Worm (Caenorhabditis elegans) whole organism, L1 larva: ENCODE measurements around the gene srx-48.

ENCODE experiments used
- ceh-63 ChIP-seq: fragments of 200-800 bp; sonication (Bioruptor generic); optimal IDR thresholded peaks from 2 replicates; lab custom pipeline; 2018; ENCODE audit warnings: mild to moderate bottlenecking, missing genetic modification characterization, missing compliant biosample characterization
- ceh-8 ChIP-seq: fragments of 200-800 bp; sonication (Bioruptor generic); optimal IDR thresholded peaks from 2 replicates; lab custom pipeline; 2018; ENCODE audit warnings: mild to moderate bottlenecking, missing genetic modification characterization, moderate library complexity, missing compliant biosample characterization
- ceh-90 ChIP-seq: sonication (generic microtip); optimal IDR thresholded peaks from 2 replicates; lab custom pipeline; 2016; ENCODE audit warnings: missing genetic modification characterization, missing compliant biosample characterization
- dsc-1 ChIP-seq: sonication (generic microtip); optimal IDR thresholded peaks from 2 replicates; lab custom pipeline; 2016; ENCODE audit warnings: mild to moderate bottlenecking, missing genetic modification characterization, missing compliant biosample characterization
- efl-1 ChIP-seq, 4 experiments: fragments of 150-350 bp; optimal IDR thresholded peaks in 3 of 4; peaks in 1 of 4; 1 replicate in 1 of 4; 2 replicates in 3 of 4; lab custom pipeline; 2014; ENCODE audit warnings: missing biosample characterization in 2 of 4, missing genetic modification characterization in 2 of 4, missing genetic modification reagents in 2 of 4
- elt-2 ChIP-seq: sonication (generic microtip); optimal IDR thresholded peaks from 2 replicates; lab custom pipeline; 2016; ENCODE audit warnings: missing genetic modification characterization, mild to moderate bottlenecking, inconsistent platforms, missing compliant biosample characterization, missing genetic modification reagents
- elt-3 ChIP-seq, 6 experiments: fragments of 150-350 bp in 1 of 6; sonication (generic microtip); optimal IDR thresholded peaks; 2 replicates each; lab custom pipeline; 2017 to 2018; ENCODE audit warnings: missing biosample characterization in 6 of 6, missing genetic modification characterization in 6 of 6, inconsistent platforms in 1 of 6
- ets-5 ChIP-seq: fragments of 200-800 bp; sonication (Bioruptor generic); IDR thresholded peaks from 2 replicates; pipeline ENCODE4 v1.3.6; 2022; ENCODE audit warnings: missing genetic modification characterization, missing compliant biosample characterization
- fkh-4 ChIP-seq: sonication (generic microtip); optimal IDR thresholded peaks from 2 replicates; lab custom pipeline; 2016; ENCODE audit warnings: missing compliant biosample characterization, missing genetic modification characterization, borderline replicate concordance
- fkh-8 ChIP-seq: sonication (generic microtip); optimal IDR thresholded peaks from 2 replicates; lab custom pipeline; 2016; ENCODE audit warnings: mild to moderate bottlenecking, missing genetic modification characterization, missing compliant biosample characterization
- grh-1 ChIP-seq: fragments of 200-800 bp; sonication (Bioruptor generic); IDR thresholded peaks from 2 replicates; pipeline ENCODE4 v1.3.6; 2022; ENCODE audit warnings: missing genetic modification reagents, missing genetic modification characterization, missing compliant biosample characterization
- irx-1 ChIP-seq: sonication (generic microtip); optimal IDR thresholded peaks from 2 replicates; lab custom pipeline; 2016; ENCODE audit warnings: missing genetic modification characterization, missing compliant biosample characterization
- jun-1 ChIP-seq: fragments of 150-350 bp; optimal IDR thresholded peaks from 2 replicates; lab custom pipeline; 2014; ENCODE audit warnings: missing biosample characterization, missing genetic modification reagents, missing genetic modification characterization
- lsy-2 ChIP-seq, 2 experiments: fragments of 150-350 bp; optimal IDR thresholded peaks; 2 replicates each; lab custom pipeline; 2014; ENCODE audit warnings: missing biosample characterization in 2 of 2, missing genetic modification characterization in 2 of 2
- nhr-12 ChIP-seq: sonication (generic microtip); optimal IDR thresholded peaks from 2 replicates; lab custom pipeline; 2017; ENCODE audit warnings: missing biosample characterization, missing genetic modification characterization
- nhr-20 ChIP-seq: sonication (generic microtip); optimal IDR thresholded peaks from 2 replicates; lab custom pipeline; 2016; ENCODE audit warnings: mild to moderate bottlenecking, missing genetic modification characterization, missing compliant biosample characterization
- nhr-71 ChIP-seq: sonication (generic microtip); optimal IDR thresholded peaks from 2 replicates; lab custom pipeline; 2016; ENCODE audit warnings: mild to moderate bottlenecking, missing genetic modification characterization, moderate library complexity, missing compliant biosample characterization
- nhr-85 ChIP-seq: sonication (generic microtip); peaks from one replicate; lab custom pipeline; 2016; ENCODE audit warnings: missing genetic modification characterization, inconsistent platforms, missing compliant biosample characterization
- nhr-90 ChIP-seq: sonication (generic microtip); optimal IDR thresholded peaks from 2 replicates; lab custom pipeline; 2016; ENCODE audit warnings: mild to moderate bottlenecking, missing genetic modification characterization, missing compliant biosample characterization; ENCODE audit not compliant: poor library complexity
- pax-3 ChIP-seq: fragments of 200-800 bp; sonication (Bioruptor generic); optimal IDR thresholded peaks from 2 replicates; lab custom pipeline; 2018; ENCODE audit warnings: mild to moderate bottlenecking, missing genetic modification characterization, moderate library complexity, missing compliant biosample characterization
- pqm-1 ChIP-seq: sonication (generic microtip); optimal IDR thresholded peaks from 3 replicates; lab custom pipeline; 2017; ENCODE audit warnings: missing biosample characterization, missing genetic modification characterization
- snu-23 ChIP-seq: sonication (generic microtip); optimal IDR thresholded peaks from 2 replicates; lab custom pipeline; 2016; ENCODE audit warnings: missing genetic modification characterization, missing compliant biosample characterization
- sptf-1 ChIP-seq: fragments of 150-350 bp; optimal IDR thresholded peaks from 2 replicates; lab custom pipeline; 2014; ENCODE audit warnings: missing biosample characterization, missing genetic modification characterization
- tlp-1 ChIP-seq: fragments of 150-350 bp; optimal IDR thresholded peaks from 2 replicates; lab custom pipeline; 2014; ENCODE audit warnings: missing biosample characterization, missing genetic modification characterization
- unc-130 ChIP-seq: fragments of 150-350 bp; optimal IDR thresholded peaks from 2 replicates; lab custom pipeline; 2017; ENCODE audit warnings: missing biosample characterization, missing genetic modification characterization, inconsistent platforms
- unc-86 ChIP-seq: sonication (generic microtip); optimal IDR thresholded peaks from 2 replicates; lab custom pipeline; 2016; ENCODE audit warnings: missing genetic modification characterization, missing compliant biosample characterization
- unc-98 ChIP-seq: fragments of 200-800 bp; sonication (Bioruptor generic); IDR thresholded peaks from 2 replicates; pipeline ENCODE4 v1.3.6; 2022; ENCODE audit warnings: missing genetic modification characterization, missing compliant biosample characterization
- vab-15 ChIP-seq: sonication (generic microtip); optimal IDR thresholded peaks from 2 replicates; lab custom pipeline; 2017; ENCODE audit warnings: missing genotype, mild to moderate bottlenecking, missing genetic modification characterization, missing compliant biosample characterization
- ztf-11 ChIP-seq, 2 experiments: sonication (generic microtip); optimal IDR thresholded peaks; 2 replicates each; lab custom pipeline; 2016 to 2017; ENCODE audit warnings: missing genetic modification characterization in 2 of 2, missing biosample characterization in 1 of 2, missing compliant biosample characterization in 1 of 2

srx-48 gene

ce11 chrV:15305502-15305901 lies 2.0 kb upstream of the srx-48 start, which contains the start of gene T26H8.5:
Gene T26H8.5, minus strand, starts transcription at chrV:15305602.
- TF ChIP-seq unc-86 (tag; lab: Kevin White, UChicago) (no peak), elt-2 (tag; lab: Kevin White, UChicago) (no peak), pax-3 (tag; lab: Kevin White, UChicago) (peak; percentile 46)

- TF ChIP-seq sptf-1 (tag; lab: Kevin White, UChicago) (no peak), vab-15 (tag; lab: Kevin White, UChicago) (no peak), unc-130 (no peak), efl-1 (optimal IDR thresholded peaks at IDR 0.05; lab: Kevin White, UChicago) (no peak), efl-1 (GFP tag; optimal IDR thresholded peaks at IDR 0.05 in 1 of 2; lab: Kevin White, UChicago) (peak in 1 of 2 experiments; percentile 37), lsy-2 (tag; optimal IDR thresholded peaks at IDR 0.05; lab: Kevin White, UChicago) (no peak), irx-1 (tag; lab: Kevin White, UChicago) (no peak), jun-1 (tag; lab: Kevin White, UChicago) (peak; percentile 75), pax-3 (tag; lab: Kevin White, UChicago) (peak; percentile 88), nhr-90 (tag; lab: Kevin White, UChicago) (peak; percentile 19), nhr-20 (tag; lab: Kevin White, UChicago) (peak; percentile 52), pqm-1 (peak; percentile 90), nhr-71 (tag; lab: Kevin White, UChicago) (peak; percentile 30), elt-2 (tag; lab: Kevin White, UChicago) (peak; percentile 100), tlp-1 (tag; lab: Kevin White, UChicago) (peak; percentile 83)
These were observed 4.9 kb downstream of the srx-48 start, which contains the start of gene cpr-3 for ce11 chrV:15298597-15298996. Gene cpr-3, minus strand, starts transcription at chrV:15298700.

- no peak for TF ChIP-seq unc-98 (GFP tag; lab: Robert Waterston, UW)
- peak; percentile 86 for TF ChIP-seq ceh-8
- peak; percentile 32 for TF ChIP-seq fkh-8
These were observed 9.7 kb downstream of the srx-48 start, which contains the start of gene str-96 for ce11 chrV:15293865-15294264. Gene str-96, minus strand, starts transcription at chrV:15293965.

ce11 chrV:15290995-15291394 lies 12.5 kb downstream of the srx-48 start, which contains the start of gene cyp-34A2:
Gene cyp-34A2, minus strand, starts transcription at chrV:15291095.
- TF ChIP-seq efl-1 (optimal IDR thresholded peaks at IDR 0.05; lab: Kevin White, UChicago) (no peak), efl-1 (GFP tag; optimal IDR thresholded peaks at IDR 0.05 in 1 of 2; lab: Kevin White, UChicago) (peak in 1 of 2 experiments; percentile 12), ceh-63 (GFP tag; lab: Kevin White, UChicago) (no peak)

- TF ChIP-seq fkh-4 (tag; lab: Kevin White, UChicago) (no peak), ets-5 (no peak), nhr-12 (tag; lab: Kevin White, UChicago) (no peak), ztf-11 (tag; optimal IDR thresholded peaks at IDR 0.05; lab: Kevin White, UChicago) (no peak), grh-1 (GFP tag; lab: Robert Waterston, UW) (no peak), ceh-90 (tag; lab: Kevin White, UChicago) (no peak), pqm-1 (no peak)
These were observed 15.7 kb downstream of the srx-48 start, which contains the start of gene cyp-34A1 for ce11 chrV:15287856-15288255. Gene cyp-34A1, minus strand, starts transcription at chrV:15287956.

- peak; percentile 42 for TF ChIP-seq nhr-20 (tag; lab: Kevin White, UChicago)
- TF ChIP-seq elt-3 (tag; optimal IDR thresholded peaks at IDR 0.05; lab: Kevin White, UChicago) = peak; percentile 28 to 88 (median 78)
- no peak for TF ChIP-seq tlp-1 (tag; lab: Kevin White, UChicago)
- no peak for TF ChIP-seq snu-23
- peak; percentile 83 for TF ChIP-seq nhr-85
- no peak for TF ChIP-seq efl-1 (optimal IDR thresholded peaks at IDR 0.05; lab: Kevin White, UChicago)
- TF ChIP-seq efl-1 (GFP tag; optimal IDR thresholded peaks at IDR 0.05 in 1 of 2; lab: Kevin White, UChicago) = peak in 1 of 2 experiments; percentile 88
- TF ChIP-seq dsc-1 = no peak
These were observed 17.5 kb downstream of the srx-48 start for ce11 chrV:15285984-15286383.
